Fruit fly (Drosophila melanogaster) whole organism, wandering third instar larva: ENCODE measurements around the gene CG10208.

Source experiments
- Abd-B ChIP-seq: fragments of >200 bp; optimal IDR thresholded peaks from 2 replicates; lab custom pipeline; 2017; ENCODE audit warnings: missing biosample characterization, missing genetic modification characterization
- CG32264 ChIP-seq: fragments of 200-800 bp; sonication (Bioruptor generic); optimal IDR thresholded peaks from 2 replicates; lab custom pipeline; 2016; ENCODE audit warnings: missing biosample characterization, missing genetic modification characterization
- CG9705 ChIP-seq: fragments of 200-800 bp; sonication (Bioruptor generic); optimal IDR thresholded peaks from 2 replicates; lab custom pipeline; 2018; ENCODE audit warnings: missing biosample characterization, mild to moderate bottlenecking, missing genetic modification characterization
- CrebA ChIP-seq: fragments of 200-800 bp; sonication (Bioruptor generic); optimal IDR thresholded peaks from 2 replicates; lab custom pipeline; 2016; ENCODE audit warnings: missing biosample characterization, mild to moderate bottlenecking, missing genetic modification characterization, borderline replicate concordance
- Dfd ChIP-seq: fragments of >200 bp; optimal IDR thresholded peaks from 2 replicates; lab custom pipeline; 2017; ENCODE audit warnings: missing biosample characterization, missing genetic modification characterization
- Dif ChIP-seq: fragments of 200-275, 200-300 bp; sonication (Bioruptor generic); optimal IDR thresholded peaks from 2 replicates; lab custom pipeline; 2018; ENCODE audit warnings: missing biosample characterization, missing genetic modification characterization; ENCODE audit not compliant: partially characterized antibody
- GATAd ChIP-seq: sonication (Bioruptor generic); optimal IDR thresholded peaks from 2 replicates; lab custom pipeline; 2016; ENCODE audit warnings: missing biosample characterization, missing genetic modification characterization
- HLH106 ChIP-seq: fragments of 200-800 bp; optimal IDR thresholded peaks from 3 replicates; lab custom pipeline; 2019; ENCODE audit warnings: missing biosample characterization, mild to moderate bottlenecking, missing genetic modification characterization, moderate library complexity
- Hnf4 ChIP-seq: fragments of 200-800 bp; sonication (Bioruptor generic); optimal IDR thresholded peaks from 2 replicates; lab custom pipeline; 2016; ENCODE audit warnings: missing biosample characterization, mild to moderate bottlenecking, missing genetic modification characterization
- Hr78 ChIP-seq: fragments of >200 bp; optimal IDR thresholded peaks from 2 replicates; lab custom pipeline; 2017; ENCODE audit warnings: missing biosample characterization, missing genetic modification characterization
- Hr83 ChIP-seq: fragments of 200-300 bp; sonication (Bioruptor generic); optimal IDR thresholded peaks from 2 replicates; lab custom pipeline; 2016; ENCODE audit warnings: missing biosample characterization, mild to moderate bottlenecking, missing genetic modification characterization, moderate library complexity; ENCODE audit not compliant: poor library complexity, severe bottlenecking
- Jra ChIP-seq: sonication (Bioruptor generic); optimal IDR thresholded peaks from 2 replicates; lab custom pipeline; 2016; ENCODE audit warnings: missing biosample characterization, missing genetic modification characterization
- Mio ChIP-seq: sonication (Bioruptor generic); optimal IDR thresholded peaks from 2 replicates; lab custom pipeline; 2016; ENCODE audit warnings: missing biosample characterization, missing genetic modification characterization
- Myc ChIP-seq: fragments of >200 bp; optimal IDR thresholded peaks from 2 replicates; lab custom pipeline; 2017
- N ChIP-seq: fragments of >200 bp; optimal IDR thresholded peaks from 2 replicates; lab custom pipeline; 2018; ENCODE audit warnings: missing biosample characterization, missing external identifiers, missing genetic modification characterization
- OdsH ChIP-seq: fragments of 200-800 bp; sonication (Bioruptor generic); optimal IDR thresholded peaks from 2 replicates; lab custom pipeline; 2016; ENCODE audit warnings: missing biosample characterization, mild to moderate bottlenecking, missing genetic modification characterization
- Rel ChIP-seq, 2 experiments: fragments of 200-800 bp; sonication (Bioruptor generic) in 1 of 2; optimal IDR thresholded peaks; 2 replicates in 1 of 2; 3 replicates in 1 of 2; lab custom pipeline; 2016 to 2019; ENCODE audit warnings: mild to moderate bottlenecking in 2 of 2, missing biosample characterization in 2 of 2, missing genetic modification characterization in 2 of 2, moderate library complexity in 1 of 2
- Sp1 ChIP-seq: fragments of 200-800 bp; sonication (Bioruptor generic); optimal IDR thresholded peaks from 3 replicates; lab custom pipeline; 2019; ENCODE audit warnings: missing biosample characterization, mild to moderate bottlenecking, missing genetic modification characterization, moderate library complexity
- Vsx2 ChIP-seq: fragments of 200-300, 225-300 bp; sonication (Bioruptor generic); optimal IDR thresholded peaks from 2 replicates; lab custom pipeline; 2018; ENCODE audit warnings: missing biosample characterization, missing genetic modification characterization; ENCODE audit not compliant: partially characterized antibody
- br ChIP-seq: fragments of 200-800 bp; sonication (Bioruptor generic); optimal IDR thresholded peaks from 2 replicates; lab custom pipeline; 2016; ENCODE audit warnings: missing biosample characterization, missing genetic modification characterization
- brk ChIP-seq: fragments of 200-800 bp; sonication (Bioruptor generic); optimal IDR thresholded peaks from 2 replicates; lab custom pipeline; 2016; ENCODE audit warnings: missing biosample characterization, mild to moderate bottlenecking, missing genetic modification characterization
- dl ChIP-seq, 2 experiments: fragments of 175-275, 200-275 bp in 1 of 2; fragments of 200-275 bp in 1 of 2; sonication (Bioruptor generic); optimal IDR thresholded peaks; lab custom pipeline; 2018; ENCODE audit warnings: mild to moderate bottlenecking in 2 of 2, missing biosample characterization in 2 of 2, missing genetic modification characterization in 2 of 2, moderate library complexity in 2 of 2; ENCODE audit not compliant: partially characterized antibody in 2 of 2, insufficient read depth in 1 of 2
- dmrt93B ChIP-seq: fragments of 200-800 bp; sonication (Bioruptor generic); optimal IDR thresholded peaks from 2 replicates; lab custom pipeline; 2018; ENCODE audit warnings: missing biosample characterization, mild to moderate bottlenecking, missing genetic modification characterization
- dsf ChIP-seq: sonication (Bioruptor generic); optimal IDR thresholded peaks from 2 replicates; lab custom pipeline; 2016; ENCODE audit warnings: missing biosample characterization, missing genetic modification characterization, borderline replicate concordance
- ey ChIP-seq: fragments of 200-800 bp; sonication (Bioruptor generic); optimal IDR thresholded peaks from 2 replicates; lab custom pipeline; 2016; ENCODE audit warnings: missing biosample characterization, missing genetic modification characterization
- foxo ChIP-seq, 2 experiments: fragments of 200-800 bp; sonication (Bioruptor generic); optimal IDR thresholded peaks; 2 replicates in 1 of 2; 3 replicates in 1 of 2; lab custom pipeline; 2016 to 2017; ENCODE audit warnings: missing biosample characterization in 2 of 2, missing genetic modification characterization in 2 of 2
- fru ChIP-seq: fragments of 200-800 bp; sonication (Bioruptor generic); optimal IDR thresholded peaks from 3 replicates; lab custom pipeline; 2016; ENCODE audit warnings: missing biosample characterization, mild to moderate bottlenecking, missing genetic modification characterization
- h ChIP-seq: fragments of 200-800 bp; sonication (Bioruptor generic); optimal IDR thresholded peaks from 3 replicates; lab custom pipeline; 2016; ENCODE audit warnings: missing biosample characterization, mild to moderate bottlenecking, missing genetic modification characterization
- jim ChIP-seq: fragments of 175-275, 200-325 bp; sonication (Bioruptor generic); optimal IDR thresholded peaks from 2 replicates; lab custom pipeline; 2016; ENCODE audit warnings: missing biosample characterization, mild to moderate bottlenecking, missing genetic modification characterization
- lola ChIP-seq: fragments of >200 bp; optimal IDR thresholded peaks from 2 replicates; lab custom pipeline; 2017; ENCODE audit warnings: missing biosample characterization, missing genetic modification characterization
- pan ChIP-seq: fragments of >200 bp; optimal IDR thresholded peaks from 2 replicates; lab custom pipeline; 2017
- psq ChIP-seq: fragments of 200-800 bp; sonication (Bioruptor generic); optimal IDR thresholded peaks from 3 replicates; lab custom pipeline; 2017; ENCODE audit warnings: missing biosample characterization, mild to moderate bottlenecking, missing genetic modification characterization, moderate library complexity
- rgr ChIP-seq: fragments of 200-800 bp; sonication (Bioruptor generic); optimal IDR thresholded peaks from 3 replicates; lab custom pipeline; 2016; ENCODE audit warnings: missing biosample characterization, mild to moderate bottlenecking, missing genetic modification characterization
- sage ChIP-seq: fragments of 200-800 bp; sonication (Bioruptor generic); optimal IDR thresholded peaks from 2 replicates; lab custom pipeline; 2016; ENCODE audit warnings: missing biosample characterization, mild to moderate bottlenecking, missing genetic modification characterization
- sv ChIP-seq: fragments of 200-800 bp; sonication (Bioruptor generic); optimal IDR thresholded peaks from 3 replicates; lab custom pipeline; 2016; ENCODE audit warnings: missing biosample characterization, missing genetic modification characterization
- tai ChIP-seq: sonication (Bioruptor generic); optimal IDR thresholded peaks from 2 replicates; lab custom pipeline; 2016; ENCODE audit warnings: missing biosample characterization, missing genetic modification characterization
- usp ChIP-seq: fragments of >200 bp; optimal IDR thresholded peaks from 2 replicates; lab custom pipeline; 2017; ENCODE audit warnings: missing biosample characterization, missing genetic modification characterization
- woc ChIP-seq: sonication (Bioruptor generic); optimal IDR thresholded peaks from 2 replicates; lab custom pipeline; 2016; ENCODE audit warnings: missing biosample characterization, mild to moderate bottlenecking, missing genetic modification characterization

Gene CG10208

dm6 chr3R:23735648-23736047 is 38.3 kb downstream of the CG10208 start:
- TF ChIP-seq sv (GFP tag; lab: Kevin White, UChicago) (no peak), Myc (lab: Kevin White, UChicago) (peak; percentile 86)

- TF ChIP-seq Dfd (GFP tag; lab: Kevin White, UChicago), result no peak
Measured at dm6 chr3R:23734573-23735404, 39.1 kb downstream of the CG10208 start.

- TF ChIP-seq br (GFP tag; lab: Kevin White, UChicago) (no peak), woc (GFP tag; lab: Kevin White, UChicago) (no peak), pan (lab: Kevin White, UChicago) (no peak), rgr (no peak), dsf (GFP tag; lab: Kevin White, UChicago) (no peak), sage (GFP tag; lab: Kevin White, UChicago) (no peak), ey (no peak), Hnf4 (GFP tag; lab: Kevin White, UChicago) (no peak), GATAd (GFP tag; lab: Kevin White, UChicago) (no peak), dl (GFP tag; optimal IDR thresholded peaks at IDR 0.05; lab: Kevin White, UChicago; ENCODE audit: insufficient read depth in 1 of 2, partially characterized antibody in 2 of 2) (no peak), Mio (GFP tag; lab: Kevin White, UChicago) (no peak), Vsx2 (GFP tag; lab: Kevin White, UChicago) (no peak)
- TF ChIP-seq, all 38 proteins: peak for 0
Measured at dm6 chr3R:23733771-23734170, 40.2 kb downstream of the CG10208 start.

dm6 chr3R:23732990-23733512 is 40.9 kb downstream of the CG10208 start, which contains the start of the genes Hmgcr and Rpn9:
TSS of gene Hmgcr (plus strand) at chr3R:23733324.
TSS of gene Rpn9 (minus strand) at chr3R:23733462.
- TF ChIP-seq CG9705 (GFP tag; lab: Kevin White, UChicago) (no peak), Vsx2 (GFP tag; lab: Kevin White, UChicago) (peak; percentile 79), HLH106 (tag; lab: Kevin White, UChicago) (no peak), Dfd (GFP tag; lab: Kevin White, UChicago) (no peak), br (GFP tag; lab: Kevin White, UChicago) (peak; percentile 20), psq (peak; percentile 2), lola (no peak), N (GFP tag; lab: Kevin White, UChicago) (no peak), h (peak; percentile 36), foxo (GFP tag; optimal IDR thresholded peaks at IDR 0.05; lab: Kevin White, UChicago) (no peak), tai (GFP tag; lab: Kevin White, UChicago) (peak; percentile 6), sv (GFP tag; lab: Kevin White, UChicago) (no peak), jim (no peak), brk (GFP tag; lab: Kevin White, UChicago) (no peak), Sp1 (no peak), dsf (GFP tag; lab: Kevin White, UChicago) (no peak), CrebA (GFP tag; lab: Kevin White, UChicago) (no peak), pan (lab: Kevin White, UChicago) (no peak), woc (GFP tag; lab: Kevin White, UChicago) (no peak), OdsH (GFP tag; lab: Kevin White, UChicago) (no peak), Hr83 (GFP tag; lab: Kevin White, UChicago) (no peak), CG32264 (GFP tag; lab: Kevin White, UChicago) (no peak), Hnf4 (GFP tag; lab: Kevin White, UChicago) (peak; percentile 9), fru (GFP tag; lab: Kevin White, UChicago) (peak; percentile 10), Myc (lab: Kevin White, UChicago) (no peak), Dif (GFP tag; lab: Kevin White, UChicago) (peak; percentile 28), Abd-B (GFP tag; lab: Kevin White, UChicago) (no peak), usp (GFP tag; lab: Kevin White, UChicago) (no peak), Jra (GFP tag; lab: Kevin White, UChicago) (peak; percentile 2), Mio (GFP tag; lab: Kevin White, UChicago) (no peak), sage (GFP tag; lab: Kevin White, UChicago) (no peak), Hr78 (no peak), Rel (GFP tag; optimal IDR thresholded peaks at IDR 0.05; lab: Kevin White, UChicago) (no peak), Rel (tag; optimal IDR thresholded peaks at IDR 0.05; lab: Kevin White, UChicago) (peak; percentile 26), rgr (no peak), GATAd (GFP tag; lab: Kevin White, UChicago) (no peak), dl (GFP tag; optimal IDR thresholded peaks at IDR 0.05; lab: Kevin White, UChicago; ENCODE audit: insufficient read depth in 1 of 2, partially characterized antibody in 2 of 2) (no peak), dmrt93B (GFP tag; lab: Kevin White, UChicago) (no peak), ey (no peak)
